Worm (Caenorhabditis elegans) whole organism, mixed stage, embryonic: ENCODE results near the gene ins-39.

ENCODE experiments used
- M03D4.4 ChIP-seq: sonication (generic microtip); optimal IDR thresholded peaks from 2 replicates; lab custom pipeline; 2017; ENCODE audit warnings: mild to moderate bottlenecking, missing genetic modification characterization, missing compliant biosample characterization
- bed-3 ChIP-seq: fragments of 200-800 bp; sonication (Bioruptor generic); optimal IDR thresholded peaks from 3 replicates; lab custom pipeline; 2018; ENCODE audit warnings: mild to moderate bottlenecking, missing genetic modification characterization, moderate library complexity, missing compliant biosample characterization
- blmp-1 ChIP-seq: fragments of 150-350 bp; optimal IDR thresholded peaks from 2 replicates; lab custom pipeline; 2014; ENCODE audit warnings: missing biosample characterization, missing genetic modification characterization
- ceh-39 ChIP-seq: fragments of 150-350 bp; optimal IDR thresholded peaks from 2 replicates; lab custom pipeline; 2014; ENCODE audit warnings: missing biosample characterization, missing genetic modification characterization
- ceh-43 ChIP-seq: fragments of 200-800 bp; sonication (Bioruptor generic); optimal IDR thresholded peaks from 2 replicates; lab custom pipeline; 2018; ENCODE audit warnings: mild to moderate bottlenecking, missing genetic modification characterization, moderate library complexity, missing compliant biosample characterization
- ceh-83 ChIP-seq: fragments of 200-800 bp; sonication (Bioruptor generic); optimal IDR thresholded peaks from 2 replicates; lab custom pipeline; 2018; ENCODE audit warnings: mild to moderate bottlenecking, missing genetic modification characterization, missing compliant biosample characterization
- ces-1 ChIP-seq: fragments of 150-350 bp; optimal IDR thresholded peaks from 2 replicates; lab custom pipeline; 2014; ENCODE audit warnings: missing biosample characterization, missing genetic modification reagents, missing genetic modification characterization
- cnd-1 ChIP-seq: fragments of 200-800 bp; sonication (Bioruptor generic); optimal IDR thresholded peaks from 2 replicates; lab custom pipeline; 2018; ENCODE audit warnings: mild to moderate bottlenecking, missing genetic modification characterization, missing compliant biosample characterization
- drap-1 ChIP-seq: fragments of 200-800 bp; sonication (Bioruptor generic); optimal IDR thresholded peaks from 3 replicates; lab custom pipeline; 2018; ENCODE audit warnings: mild to moderate bottlenecking, missing genetic modification characterization, missing compliant biosample characterization
- elt-1 ChIP-seq: sonication (generic microtip); optimal IDR thresholded peaks from 2 replicates; lab custom pipeline; 2017; ENCODE audit warnings: missing genetic modification characterization, mild to moderate bottlenecking, missing compliant biosample characterization, antibody characterized with exemption, moderate library complexity, borderline replicate concordance; ENCODE audit not compliant: insufficient read depth
- elt-3 ChIP-seq: fragments of 150-350 bp; optimal IDR thresholded peaks from 2 replicates; lab custom pipeline; 2014; ENCODE audit warnings: missing biosample characterization, missing genetic modification characterization
- flh-1 ChIP-seq: fragments of 200-800 bp; sonication (Bioruptor generic); optimal IDR thresholded peaks from 2 replicates; lab custom pipeline; 2018; ENCODE audit warnings: mild to moderate bottlenecking, missing genetic modification characterization, moderate library complexity, missing compliant biosample characterization
- ham-2 ChIP-seq: fragments of 200-800 bp; sonication (Bioruptor generic); optimal IDR thresholded peaks from 2 replicates; lab custom pipeline; 2018; ENCODE audit warnings: mild to moderate bottlenecking, missing genetic modification characterization, missing compliant biosample characterization
- hlh-1 ChIP-seq: fragments of 150-350 bp; optimal IDR thresholded peaks from 2 replicates; lab custom pipeline; 2014; ENCODE audit warnings: missing biosample characterization, missing genetic modification reagents, missing genetic modification characterization
- lin-13 ChIP-seq: fragments of 150-350 bp; optimal IDR thresholded peaks from 2 replicates; lab custom pipeline; 2014; ENCODE audit warnings: missing biosample characterization, missing genetic modification characterization
- lin-32 ChIP-seq: fragments of 200-800 bp; sonication (Bioruptor generic); optimal IDR thresholded peaks from 2 replicates; lab custom pipeline; 2018; ENCODE audit warnings: mild to moderate bottlenecking, missing genetic modification characterization, missing compliant biosample characterization
- mab-5 ChIP-seq: fragments of 150-350 bp; optimal IDR thresholded peaks from 2 replicates; lab custom pipeline; 2014; ENCODE audit warnings: missing biosample characterization, missing genetic modification characterization
- mep-1 ChIP-seq: fragments of 150-350 bp; optimal IDR thresholded peaks from 2 replicates; lab custom pipeline; 2017; ENCODE audit warnings: missing biosample characterization, missing genetic modification reagents, missing genetic modification characterization, inconsistent platforms
- mls-2 ChIP-seq: sonication (generic microtip); optimal IDR thresholded peaks from 2 replicates; lab custom pipeline; 2016; ENCODE audit warnings: mild to moderate bottlenecking, missing genetic modification characterization, moderate library complexity, missing compliant biosample characterization
- nhr-12 ChIP-seq: fragments of 150-350 bp; optimal IDR thresholded peaks from 2 replicates; lab custom pipeline; 2014; ENCODE audit warnings: missing biosample characterization, missing genetic modification characterization
- nhr-2 ChIP-seq: fragments of 150-350 bp; optimal IDR thresholded peaks from 2 replicates; lab custom pipeline; 2014; ENCODE audit warnings: missing biosample characterization, missing genetic modification characterization
- nhr-237 ChIP-seq: fragments of 150-350 bp; optimal IDR thresholded peaks from 2 replicates; lab custom pipeline; 2014; ENCODE audit warnings: missing biosample characterization, missing genetic modification characterization
- nhr-28 ChIP-seq: fragments of 150-350 bp; optimal IDR thresholded peaks from 2 replicates; lab custom pipeline; 2014; ENCODE audit warnings: missing biosample characterization, missing genetic modification characterization
- nhr-76 ChIP-seq: sonication (generic microtip); optimal IDR thresholded peaks from 2 replicates; lab custom pipeline; 2017; ENCODE audit warnings: missing biosample characterization, missing genetic modification characterization
- pha-4 ChIP-seq: fragments of 150-350 bp; optimal IDR thresholded peaks from 2 replicates; lab custom pipeline; 2018; ENCODE audit warnings: missing biosample characterization, missing genetic modification reagents, missing genetic modification characterization
- sem-2 ChIP-seq: fragments of 200-800 bp; sonication (Bioruptor generic); optimal IDR thresholded peaks from 2 replicates; lab custom pipeline; 2018; ENCODE audit warnings: mild to moderate bottlenecking, missing genetic modification characterization, missing compliant biosample characterization
- snpc-4 ChIP-seq: fragments of 150-350 bp; optimal IDR thresholded peaks from 2 replicates; lab custom pipeline; 2014; ENCODE audit warnings: missing biosample characterization, missing genetic modification characterization
- tbx-8 ChIP-seq: fragments of 200-800 bp; sonication (Bioruptor generic); optimal IDR thresholded peaks from 2 replicates; lab custom pipeline; 2018; ENCODE audit warnings: mild to moderate bottlenecking, missing genetic modification characterization, moderate library complexity, missing compliant biosample characterization
- unc-120 ChIP-seq: sonication (generic microtip); optimal IDR thresholded peaks from 2 replicates; lab custom pipeline; 2017; ENCODE audit warnings: missing genetic modification characterization, missing compliant biosample characterization; ENCODE audit not compliant: poor library complexity, severe bottlenecking
- unc-39 ChIP-seq: fragments of 150-350 bp; optimal IDR thresholded peaks from 2 replicates; lab custom pipeline; 2014; ENCODE audit warnings: missing biosample characterization, missing genetic modification characterization
- unc-62 ChIP-seq: fragments of 150-350 bp; optimal IDR thresholded peaks from 2 replicates; lab custom pipeline; 2014; ENCODE audit warnings: missing biosample characterization, missing genetic modification reagents, missing genetic modification characterization

ins-39 gene

ce11 chrX:1372464-1372863 is 28.2 kb upstream of the ins-39 start:
- no peak for TF ChIP-seq drap-1 (GFP tag; lab: Kevin White, UChicago)

- TF ChIP-seq nhr-237 (tag; lab: Kevin White, UChicago), result no peak
- TF ChIP-seq mls-2 (tag; lab: Kevin White, UChicago), result no peak
- TF ChIP-seq unc-62 (GFP tag; lab: Kevin White, UChicago), result no peak
- TF ChIP-seq ceh-39 (tag; lab: Kevin White, UChicago), result no peak
- no peak for TF ChIP-seq sem-2 (GFP tag; lab: Kevin White, UChicago)
- TF ChIP-seq nhr-28 (tag; lab: Kevin White, UChicago), result no peak
- TF ChIP-seq elt-1 (tag; lab: Kevin White, UChicago), result no peak
- no peak for TF ChIP-seq hlh-1
- no peak for TF ChIP-seq lin-32 (GFP tag; lab: Kevin White, UChicago)
- TF ChIP-seq ceh-43 (GFP tag; lab: Kevin White, UChicago), result no peak
- TF ChIP-seq pha-4, result no peak
These were observed 27.5 kb upstream of the ins-39 start, which contains the start of gene fbxa-190 for ce11 chrX:1371688-1372087. Gene fbxa-190, plus strand, starts transcription at chrX:1372012.

- TF ChIP-seq lin-32 (GFP tag; lab: Kevin White, UChicago) (no peak), nhr-12 (tag; lab: Kevin White, UChicago) (no peak), lin-13 (no peak), flh-1 (GFP tag; lab: Kevin White, UChicago) (no peak), sem-2 (GFP tag; lab: Kevin White, UChicago) (no peak), mab-5 (tag; lab: Kevin White, UChicago) (no peak), nhr-28 (tag; lab: Kevin White, UChicago) (no peak), snpc-4 (tag; lab: Kevin White, UChicago) (no peak), unc-39 (no peak), nhr-2 (tag; lab: Kevin White, UChicago) (no peak), elt-1 (tag; lab: Kevin White, UChicago) (no peak), drap-1 (GFP tag; lab: Kevin White, UChicago) (no peak), bed-3 (GFP tag; lab: Kevin White, UChicago) (no peak), ham-2 (GFP tag; lab: Kevin White, UChicago) (no peak), nhr-237 (tag; lab: Kevin White, UChicago) (no peak), mls-2 (tag; lab: Kevin White, UChicago) (no peak), pha-4 (no peak), unc-62 (GFP tag; lab: Kevin White, UChicago) (no peak), nhr-76 (no peak)
These were observed 26.6 kb upstream of the ins-39 start, which contains the start of gene F56C3.7 for ce11 chrX:1370736-1371281. Gene F56C3.7, minus strand, starts transcription at chrX:1370786.

- TF ChIP-seq ceh-83 (GFP tag; lab: Kevin White, UChicago) (no peak), ham-2 (GFP tag; lab: Kevin White, UChicago) (no peak), ceh-39 (tag; lab: Kevin White, UChicago) (no peak), unc-62 (GFP tag; lab: Kevin White, UChicago) (no peak), cnd-1 (tag; lab: Kevin White, UChicago) (no peak), mep-1 (no peak), lin-32 (GFP tag; lab: Kevin White, UChicago) (no peak), mls-2 (tag; lab: Kevin White, UChicago) (no peak), unc-39 (no peak)
These were observed 23.2 kb upstream of the ins-39 start, which contains the start of gene dgn-2 for ce11 chrX:1367416-1367815. Gene dgn-2, minus strand, starts transcription at chrX:1367516.

ce11 chrX:1360631-1361030 is 16.4 kb upstream of the ins-39 start, which contains the start of gene F56C3.4:
Gene F56C3.4, minus strand, starts transcription at chrX:1360731.
- TF ChIP-seq ces-1 (GFP tag; lab: Kevin White, UChicago) (no peak), elt-3 (tag; lab: Kevin White, UChicago) (no peak), ham-2 (GFP tag; lab: Kevin White, UChicago) (no peak), flh-1 (GFP tag; lab: Kevin White, UChicago) (no peak), M03D4.4 (tag; lab: Kevin White, UChicago) (no peak), tbx-8 (no peak), unc-62 (GFP tag; lab: Kevin White, UChicago) (no peak), bed-3 (GFP tag; lab: Kevin White, UChicago) (no peak), cnd-1 (tag; lab: Kevin White, UChicago) (no peak), mab-5 (tag; lab: Kevin White, UChicago) (no peak), hlh-1 (no peak), nhr-237 (tag; lab: Kevin White, UChicago) (no peak), drap-1 (GFP tag; lab: Kevin White, UChicago) (no peak), unc-120 (tag; lab: Kevin White, UChicago) (no peak), ceh-43 (GFP tag; lab: Kevin White, UChicago) (no peak), ceh-39 (tag; lab: Kevin White, UChicago) (no peak), blmp-1 (tag; lab: Kevin White, UChicago) (no peak), ceh-83 (GFP tag; lab: Kevin White, UChicago) (no peak)
